Fruit fly (Drosophila melanogaster): ENCODE data around the gene Hex-t1.

Gene Hex-t1

dm6 chr3R:26450371-26450770 lies 1.5 kb downstream of the Hex-t1 start, which contains the start of gene Hex-t2:
Gene Hex-t2, plus strand, starts transcription at chr3R:26450671.
- TF ChIP-seq Eip78C (GFP tag) (no peak), fd85E (GFP tag; optimal IDR thresholded peaks at IDR 0.05) (no peak), Ets96B (tag; optimal IDR thresholded peaks at IDR 0.05) (no peak), fkh (GFP tag; optimal IDR thresholded peaks at IDR 0.05) (no peak), svp (GFP tag) (no peak), CG11762 (GFP tag; optimal IDR thresholded peaks at IDR 0.05; ENCODE audit: insufficient read depth) (no peak), CG6163 (GFP tag; IDR thresholded peaks at IDR 0.05) (no peak), Eip93F (GFP tag; optimal IDR thresholded peaks at IDR 0.05) (no peak), pdm3 (GFP tag; optimal IDR thresholded peaks at IDR 0.05) (no peak), Smox (GFP tag; optimal IDR thresholded peaks at IDR 0.05) (no peak), salr (GFP tag; optimal IDR thresholded peaks at IDR 0.05) (no peak), CG6276 (GFP tag; optimal IDR thresholded peaks at IDR 0.05) (no peak), CG15336 (GFP tag; IDR thresholded peaks at IDR 0.05) (no peak), Hr39 (GFP tag; optimal IDR thresholded peaks at IDR 0.05) (no peak), Ets21C (GFP tag; optimal IDR thresholded peaks at IDR 0.05) (no peak), CG3032 (tag; optimal IDR thresholded peaks at IDR 0.05) (no peak), Eip75B (GFP tag; optimal IDR thresholded peaks at IDR 0.05) (no peak), CG34406 (GFP tag; optimal IDR thresholded peaks at IDR 0.05) (no peak), CG1621 (tag; optimal IDR thresholded peaks at IDR 0.05) (no peak), CG6792 (GFP tag; optimal IDR thresholded peaks at IDR 0.05) (no peak)

- TF ChIP-seq CG10669 (GFP tag; optimal IDR thresholded peaks at IDR 0.05) (no peak), Eip78C (GFP tag) (no peak), CG10631 (GFP tag; optimal IDR thresholded peaks at IDR 0.05) (no peak), fd85E (GFP tag; optimal IDR thresholded peaks at IDR 0.05) (no peak), svp (GFP tag) (no peak), ss (GFP tag; optimal IDR thresholded peaks at IDR 0.05) (no peak), acj6 (GFP tag; optimal IDR thresholded peaks at IDR 0.05) (no peak), topi (GFP tag; optimal IDR thresholded peaks at IDR 0.05) (no peak), esn (GFP tag; optimal IDR thresholded peaks at IDR 0.05) (no peak), pdm3 (GFP tag; optimal IDR thresholded peaks at IDR 0.05) (no peak)
These were observed 3.5 kb downstream of the Hex-t1 start, which contains the start of gene CG5447 for dm6 chr3R:26452345-26452744. Gene CG5447, plus strand, starts transcription at chr3R:26452534.

DNA sequence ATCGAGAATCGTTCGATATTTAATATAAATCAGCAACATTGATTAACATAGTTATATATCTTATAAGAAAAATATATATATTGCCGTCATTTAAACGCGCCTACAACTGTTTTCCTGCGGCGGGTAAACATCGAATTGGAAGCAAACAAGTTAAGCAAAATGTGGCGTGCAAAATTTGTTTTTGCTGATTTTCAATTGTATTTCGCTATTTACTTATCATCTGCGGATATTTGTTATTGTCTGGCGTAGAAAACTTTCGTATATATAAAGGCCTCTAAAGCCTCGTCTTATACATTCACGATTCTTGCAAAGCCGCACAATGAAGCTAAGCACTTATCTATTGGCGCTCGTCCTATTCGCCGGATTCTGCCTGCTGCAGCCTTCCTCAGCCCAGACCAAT lies 5.6 kb downstream of the Hex-t1 start, which contains the start of gene CG43117:
TSS of gene CG43117 (plus strand) at position 301 of the 400 bp plus-strand sequence.
- TF ChIP-seq Met (GFP tag; optimal IDR thresholded peaks at IDR 0.05) (no peak), CG3032 (tag; optimal IDR thresholded peaks at IDR 0.05) (no peak), Gug (GFP tag; IDR thresholded peaks at IDR 0.05) (no peak), lz (GFP tag; optimal IDR thresholded peaks at IDR 0.05) (no peak), fd85E (GFP tag; optimal IDR thresholded peaks at IDR 0.05) (no peak), Eip93F (GFP tag; optimal IDR thresholded peaks at IDR 0.05) (no peak)

DNA sequence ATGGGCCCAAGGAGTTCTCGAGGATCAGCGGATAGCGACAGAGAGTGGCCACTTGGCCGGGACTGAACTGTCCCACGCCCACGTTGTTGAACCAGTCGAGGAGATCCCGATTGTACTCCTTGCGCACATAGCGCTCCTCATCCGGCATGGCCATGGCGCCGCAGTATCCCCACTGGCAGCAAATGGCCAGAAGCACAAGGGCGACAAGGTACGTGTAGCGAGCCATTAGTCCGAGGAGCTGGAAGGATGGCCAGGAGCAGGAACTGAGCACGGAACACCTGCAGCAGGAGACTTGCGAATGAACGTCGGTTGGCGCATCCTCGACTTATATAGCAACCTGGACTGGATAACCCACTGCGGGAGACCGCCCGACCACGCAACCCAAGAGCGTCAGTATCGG lies 7.0 kb downstream of the Hex-t1 start, which contains the start of gene Pdf:
TSS of gene Pdf (minus strand) at position 304 of the 400 bp plus-strand sequence.
- TF ChIP-seq OdsH (GFP tag; optimal IDR thresholded peaks at IDR 0.05) (no peak), vri (GFP tag; optimal IDR thresholded peaks at IDR 0.05) (no peak), Ets96B (tag; optimal IDR thresholded peaks at IDR 0.05) (no peak)

- no peak for TF ChIP-seq CG6808 (GFP tag; optimal IDR thresholded peaks at IDR 0.05)
- TF ChIP-seq fkh (GFP tag; optimal IDR thresholded peaks at IDR 0.05), result no peak
- TF ChIP-seq Hr4 (GFP tag; optimal IDR thresholded peaks at IDR 0.05), result no peak
- no peak for TF ChIP-seq CG10631 (GFP tag; optimal IDR thresholded peaks at IDR 0.05)
- no peak for TF ChIP-seq CG8632 (GFP tag; optimal IDR thresholded peaks at IDR 0.05)
- TF ChIP-seq Gug (GFP tag; IDR thresholded peaks at IDR 0.05), result no peak
- TF ChIP-seq Ets21C (GFP tag; optimal IDR thresholded peaks at IDR 0.05), result no peak
- TF ChIP-seq CG9139 (GFP tag; optimal IDR thresholded peaks at IDR 0.05), result no peak
- no peak for TF ChIP-seq Sox15 (GFP tag; optimal IDR thresholded peaks at IDR 0.05)
- no peak for TF ChIP-seq CG6854 (GFP tag; optimal IDR thresholded peaks at IDR 0.05)
- TF ChIP-seq CG3032 (tag; optimal IDR thresholded peaks at IDR 0.05), result no peak
- no peak for TF ChIP-seq Blimp-1 (GFP tag; optimal IDR thresholded peaks at IDR 0.05)
- no peak for TF ChIP-seq CG4318 (GFP tag; optimal IDR thresholded peaks at IDR 0.05)
- no peak for TF ChIP-seq CG31627 (GFP tag; optimal IDR thresholded peaks at IDR 0.05)
- no peak for TF ChIP-seq CG6163 (GFP tag; IDR thresholded peaks at IDR 0.05)
- TF ChIP-seq pdm3 (GFP tag; optimal IDR thresholded peaks at IDR 0.05), result no peak
- TF ChIP-seq Lpt (GFP tag; optimal IDR thresholded peaks at IDR 0.05), result no peak
- TF ChIP-seq OdsH (GFP tag; optimal IDR thresholded peaks at IDR 0.05), result no peak
- no peak for TF ChIP-seq CG3919 (GFP tag; optimal IDR thresholded peaks at IDR 0.05)
These were observed 7.7 kb downstream of the Hex-t1 start, which contains the start of gene CG14237 for dm6 chr3R:26456577-26456976. Gene CG14237, plus strand, starts transcription at chr3R:26456877.
